Fruit fly (Drosophila melanogaster) whole organism, embryonic: ENCODE results near the gene eIF2alpha.

Experiments used
- Abd-B ChIP-seq: fragments of 200-800 bp; sonication (Bioruptor generic); optimal IDR thresholded peaks from 2 replicates; lab custom pipeline; 2018; ENCODE audit warnings: missing biosample characterization, mild to moderate bottlenecking, missing genetic modification characterization, moderate library complexity
- Atf-2 ChIP-seq: fragments of 200-800 bp; sonication (Bioruptor generic); optimal IDR thresholded peaks from 2 replicates; lab custom pipeline; 2016; ENCODE audit warnings: missing biosample characterization, missing genetic modification characterization
- Bdp1 ChIP-seq: fragments of 200-800 bp; sonication (Bioruptor generic); optimal IDR thresholded peaks from 3 replicates; lab custom pipeline; 2016; ENCODE audit warnings: missing biosample characterization, missing genetic modification characterization
- Bgb ChIP-seq: fragments of 200-800 bp; sonication (Bioruptor generic); IDR thresholded peaks from 2 replicates; pipeline ENCODE4 v1.3.6; 2022; ENCODE audit warnings: missing biosample characterization, missing genetic modification characterization; ENCODE audit not compliant: partially characterized antibody
- CG10147 ChIP-seq: fragments of 200-800 bp; sonication (Bioruptor generic); optimal IDR thresholded peaks from 2 replicates; lab custom pipeline; 2019; ENCODE audit warnings: missing biosample characterization, mild to moderate bottlenecking, missing genetic modification characterization, moderate library complexity
- CG10431 ChIP-seq: fragments of 200-800 bp; sonication (Bioruptor generic); optimal IDR thresholded peaks from 3 replicates; lab custom pipeline; 2018; ENCODE audit warnings: missing biosample characterization, mild to moderate bottlenecking, missing genetic modification characterization
- CG12155 ChIP-seq: fragments of 200-800 bp; sonication (Bioruptor generic); optimal IDR thresholded peaks from 3 replicates; lab custom pipeline; 2016; ENCODE audit warnings: missing biosample characterization, missing genetic modification characterization
- CG1233 ChIP-seq: fragments of 200-800 bp; sonication (Bioruptor generic); optimal IDR thresholded peaks from 4 replicates; lab custom pipeline; 2018; ENCODE audit warnings: missing biosample characterization, mild to moderate bottlenecking, missing genetic modification characterization
- CG12744 ChIP-seq: fragments of 200-800 bp; sonication (Bioruptor generic); optimal IDR thresholded peaks from 2 replicates; lab custom pipeline; 2016; ENCODE audit warnings: missing biosample characterization, missing genetic modification characterization
- CG13624 ChIP-seq: fragments of 200-800 bp; sonication (Bioruptor generic); optimal IDR thresholded peaks from 2 replicates; lab custom pipeline; 2016; ENCODE audit warnings: missing biosample characterization, missing genetic modification characterization
- CG14050 ChIP-seq: fragments of 200-800 bp; sonication (Bioruptor generic); IDR thresholded peaks from 3 replicates; pipeline ENCODE4 v1.3.6; 2022; ENCODE audit warnings: missing biosample characterization, missing genetic modification characterization
- CG17328 ChIP-seq: fragments of 200-800 bp; sonication (Bioruptor generic); IDR thresholded peaks from 2 replicates; pipeline ENCODE4 v1.3.6; 2022; ENCODE audit warnings: missing biosample characterization, missing genetic modification characterization
- CG1832 ChIP-seq: fragments of 200-800 bp; sonication (Bioruptor generic); optimal IDR thresholded peaks from 2 replicates; lab custom pipeline; 2017; ENCODE audit warnings: missing biosample characterization, mild to moderate bottlenecking, missing genetic modification characterization, inconsistent platforms
- CG2116 ChIP-seq: fragments of 200-800 bp; sonication (Bioruptor generic); optimal IDR thresholded peaks from 3 replicates; lab custom pipeline; 2018; ENCODE audit warnings: missing biosample characterization, mild to moderate bottlenecking, missing genetic modification characterization
- CG30403 ChIP-seq: fragments of 200-800 bp; sonication (Bioruptor generic); optimal IDR thresholded peaks from 3 replicates; lab custom pipeline; 2016; ENCODE audit warnings: missing biosample characterization, missing genetic modification characterization
- CG3065 ChIP-seq: fragments of 200-800 bp; sonication (Bioruptor generic); optimal IDR thresholded peaks from 2 replicates; lab custom pipeline; 2016; ENCODE audit warnings: missing biosample characterization, missing genetic modification characterization
- CG32772 ChIP-seq: fragments of 200-800 bp; sonication (Bioruptor generic); IDR thresholded peaks from 2 replicates; pipeline ENCODE4 v1.3.6; 2022; ENCODE audit warnings: missing biosample characterization, missing genetic modification characterization
- CG42726 ChIP-seq: fragments of 200-800 bp; sonication (Bioruptor generic); IDR thresholded peaks from 2 replicates; pipeline ENCODE4 v1.3.6; 2022; ENCODE audit warnings: missing biosample characterization, missing genetic modification characterization; ENCODE audit not compliant: partially characterized antibody
- CG6791 ChIP-seq: fragments of 200-800 bp; sonication (Bioruptor generic); IDR thresholded peaks from 3 replicates; pipeline ENCODE4 v1.3.6; 2022; ENCODE audit warnings: missing biosample characterization, missing genetic modification characterization; ENCODE audit not compliant: partially characterized antibody
- CG7786 ChIP-seq: fragments of 200-800 bp; sonication (Bioruptor generic); optimal IDR thresholded peaks from 2 replicates; lab custom pipeline; 2016; ENCODE audit warnings: missing biosample characterization, missing genetic modification characterization
- Dfd ChIP-seq, 2 experiments: fragments of >200 bp; optimal IDR thresholded peaks; 2 replicates each; lab custom pipeline; 2017; ENCODE audit warnings: missing biosample characterization in 2 of 2, missing genetic modification characterization in 2 of 2
- Eip74EF ChIP-seq, 2 experiments: fragments of 200-800 bp in 1 of 2; fragments of >200 bp in 1 of 2; sonication (Bioruptor generic) in 1 of 2; optimal IDR thresholded peaks; 2 replicates each; lab custom pipeline; 2017 to 2019; ENCODE audit warnings: missing biosample characterization in 2 of 2, missing genetic modification characterization in 2 of 2, mild to moderate bottlenecking in 1 of 2, moderate library complexity in 1 of 2
- Kr ChIP-seq: fragments of 200-800 bp; sonication (Bioruptor generic); optimal IDR thresholded peaks from 2 replicates; lab custom pipeline; 2017; ENCODE audit warnings: missing biosample characterization, mild to moderate bottlenecking, missing genetic modification characterization
- Mes4 ChIP-seq: fragments of 200-800 bp; sonication (Bioruptor generic); optimal IDR thresholded peaks from 2 replicates; lab custom pipeline; 2016; ENCODE audit warnings: missing biosample characterization, missing genetic modification characterization
- Neu2 ChIP-seq: fragments of 200-800 bp; sonication (Bioruptor generic); optimal IDR thresholded peaks from 3 replicates; lab custom pipeline; 2016; ENCODE audit warnings: missing biosample characterization, missing genetic modification characterization, borderline replicate concordance
- Nf-YC ChIP-seq: fragments of 200-800 bp; optimal IDR thresholded peaks from 3 replicates; lab custom pipeline; 2019; ENCODE audit warnings: missing biosample characterization, mild to moderate bottlenecking, missing genetic modification characterization, moderate library complexity
- Poxn ChIP-seq: fragments of 200-800 bp; sonication (Bioruptor generic); IDR thresholded peaks from 2 replicates; pipeline ENCODE4 v1.3.6; 2022; ENCODE audit warnings: missing biosample characterization, missing genetic modification characterization
- Sin3A ChIP-seq: fragments of >200 bp; optimal IDR thresholded peaks from 2 replicates; lab custom pipeline; 2018
- Six4 ChIP-seq: fragments of 200-800 bp; sonication (Bioruptor generic); optimal IDR thresholded peaks from 2 replicates; lab custom pipeline; 2016; ENCODE audit warnings: missing biosample characterization, missing genetic modification characterization
- Stat92E ChIP-seq, 3 experiments: fragments of >200 bp in 2 of 3; fragments of 200-800 bp in 1 of 3; sonication (Bioruptor generic) in 1 of 3; optimal IDR thresholded peaks; 2 replicates each; lab custom pipeline; 2017 to 2019; ENCODE audit warnings: missing biosample characterization in 3 of 3, missing genetic modification characterization in 3 of 3, mild to moderate bottlenecking in 1 of 3, moderate library complexity in 1 of 3
- Xbp1 ChIP-seq: fragments of 200-800 bp; sonication (Bioruptor generic); optimal IDR thresholded peaks from 3 replicates; lab custom pipeline; 2016; ENCODE audit warnings: missing biosample characterization, mild to moderate bottlenecking, missing genetic modification characterization
- YL-1 ChIP-seq: fragments of 200-800 bp; sonication (Bioruptor generic); optimal IDR thresholded peaks from 3 replicates; lab custom pipeline; 2017; ENCODE audit warnings: missing biosample characterization, mild to moderate bottlenecking, missing genetic modification characterization
- da ChIP-seq: fragments of 200-800 bp; sonication (Bioruptor generic); optimal IDR thresholded peaks from 2 replicates; lab custom pipeline; 2016; ENCODE audit warnings: missing biosample characterization, missing genetic modification characterization
- danr ChIP-seq: fragments of 200-800 bp; sonication (Bioruptor generic); IDR thresholded peaks from 2 replicates; pipeline ENCODE4 v1.3.6; 2022; ENCODE audit warnings: missing biosample characterization, missing genetic modification characterization
- disco-r ChIP-seq: fragments of 200-800 bp; sonication (Bioruptor generic); optimal IDR thresholded peaks from 2 replicates; lab custom pipeline; 2016; ENCODE audit warnings: missing biosample characterization, missing genetic modification characterization
- en ChIP-seq: fragments of 200-800 bp; sonication (Bioruptor generic); optimal IDR thresholded peaks from 2 replicates; lab custom pipeline; 2016; ENCODE audit warnings: missing biosample characterization, missing genetic modification characterization
- gem ChIP-seq: fragments of 200-800 bp; sonication (Bioruptor generic); optimal IDR thresholded peaks from 2 replicates; lab custom pipeline; 2019; ENCODE audit warnings: missing biosample characterization, mild to moderate bottlenecking, missing genetic modification characterization, moderate library complexity
- jumu ChIP-seq: fragments of 200-800 bp; sonication (Bioruptor generic); optimal IDR thresholded peaks from 3 replicates; lab custom pipeline; 2016; ENCODE audit warnings: missing biosample characterization, missing genetic modification characterization
- mld ChIP-seq: fragments of 200-800 bp; sonication (Bioruptor generic); IDR thresholded peaks from 3 replicates; pipeline ENCODE4 v1.3.6; 2022; ENCODE audit warnings: missing biosample characterization, missing genetic modification characterization; ENCODE audit not compliant: partially characterized antibody
- nau ChIP-seq: fragments of 200-800 bp; sonication (Bioruptor generic); optimal IDR thresholded peaks from 3 replicates; lab custom pipeline; 2017; ENCODE audit warnings: missing biosample characterization, mild to moderate bottlenecking, missing genetic modification characterization, missing genetic modification reagents
- otp ChIP-seq: fragments of 200-800 bp; sonication (Bioruptor generic); IDR thresholded peaks from 3 replicates; pipeline ENCODE4, ENCODE4 v1.3.6; 2022; ENCODE audit warnings: missing biosample characterization, missing genetic modification characterization
- p53 ChIP-seq: fragments of 200-800 bp; sonication (Bioruptor generic); optimal IDR thresholded peaks from 2 replicates; lab custom pipeline; 2016; ENCODE audit warnings: missing biosample characterization, missing genetic modification characterization
- pnt ChIP-seq: fragments of 200-800 bp; sonication (Bioruptor generic); optimal IDR thresholded peaks from 3 replicates; lab custom pipeline; 2016; ENCODE audit warnings: missing biosample characterization, missing genetic modification characterization
- schlank ChIP-seq: fragments of 200-800 bp; sonication (Bioruptor generic); optimal IDR thresholded peaks from 2 replicates; lab custom pipeline; 2018; ENCODE audit warnings: missing biosample characterization, mild to moderate bottlenecking, missing genetic modification characterization
- slou ChIP-seq: fragments of 200-800 bp; sonication (Bioruptor generic); optimal IDR thresholded peaks from 3 replicates; lab custom pipeline; 2016; ENCODE audit warnings: missing biosample characterization, missing genetic modification characterization
- twi ChIP-seq: fragments of 200-800 bp; optimal IDR thresholded peaks from 2 replicates; lab custom pipeline; 2019; ENCODE audit warnings: missing biosample characterization, mild to moderate bottlenecking, missing genetic modification characterization, moderate library complexity
- tx ChIP-seq: fragments of 200-800 bp; sonication (Bioruptor generic); optimal IDR thresholded peaks from 2 replicates; lab custom pipeline; 2016; ENCODE audit warnings: missing biosample characterization, missing genetic modification characterization
- unc-4 ChIP-seq: fragments of 200-800 bp; sonication (Bioruptor generic); IDR thresholded peaks from 2 replicates; pipeline ENCODE4 v1.3.6; 2022; ENCODE audit warnings: missing biosample characterization, missing genetic modification characterization; ENCODE audit not compliant: partially characterized antibody
- unpg ChIP-seq: fragments of 200-800 bp; sonication (Bioruptor generic); optimal IDR thresholded peaks from 3 replicates; lab custom pipeline; 2018; ENCODE audit warnings: missing biosample characterization, mild to moderate bottlenecking, missing genetic modification characterization, moderate library complexity
- zfh1 ChIP-seq: fragments of 200-800 bp; sonication (Bioruptor generic); IDR thresholded peaks from 3 replicates; pipeline ENCODE4 v1.3.6; 2022; ENCODE audit warnings: missing biosample characterization, missing genetic modification characterization

eIF2alpha gene

DNA sequence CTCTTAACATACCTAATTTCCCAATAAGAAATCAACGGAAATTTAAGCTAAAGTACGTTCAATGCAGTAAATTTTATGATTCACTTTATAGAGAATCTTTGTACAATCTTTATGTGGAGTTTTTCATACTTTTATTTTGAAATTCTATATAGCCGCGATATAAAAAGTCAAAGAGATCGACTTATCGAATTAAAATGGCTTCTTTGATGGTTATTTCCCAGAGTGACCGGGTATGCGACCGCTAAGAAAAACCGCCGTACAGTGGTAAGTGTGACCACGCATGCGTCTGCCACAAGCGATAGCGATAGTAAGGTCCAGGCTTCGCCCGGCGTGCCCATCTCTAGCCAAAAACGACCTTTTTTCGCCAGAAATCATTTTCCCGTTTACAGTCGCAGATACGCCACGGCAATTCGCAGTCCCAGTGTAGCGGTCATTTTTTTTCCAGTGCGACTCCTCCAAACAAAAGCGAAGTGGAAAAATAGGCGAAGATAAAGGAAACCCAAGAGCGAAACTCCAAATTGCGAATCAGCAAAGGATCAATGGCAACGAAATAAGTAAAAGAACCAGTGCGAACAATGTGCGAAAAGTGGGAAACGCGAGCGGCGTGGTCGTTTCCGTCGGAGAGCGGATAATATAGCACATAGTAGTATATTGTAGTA lies 24.2 kb downstream of the eIF2alpha start, which contains the start of gene hang (continued):
- TF ChIP-seq en (GFP tag; lab: Kevin White, UChicago) = no peak
- TF ChIP-seq CG1233 (GFP tag; lab: Kevin White, UChicago) = peak; percentile 18
- TF ChIP-seq CG32772 (GFP tag; lab: Robert Waterston, UW) = no peak
- TF ChIP-seq Kr (GFP tag; lab: Kevin White, UChicago) = no peak
- no peak for TF ChIP-seq twi (tag; lab: Kevin White, UChicago)
- no peak for TF ChIP-seq CG1832
- no peak for TF ChIP-seq Neu2 (GFP tag; lab: Kevin White, UChicago)
- peak; percentile 90 for TF ChIP-seq Bgb (GFP tag; lab: Robert Waterston, UW)
- TF ChIP-seq CG13624 (GFP tag; lab: Kevin White, UChicago) = peak; percentile 29
- peak; percentile 16 for TF ChIP-seq schlank (tag; lab: Kevin White, UChicago)
- no peak for TF ChIP-seq CG7786 (GFP tag; lab: Kevin White, UChicago)
- peak; percentile 23 for TF ChIP-seq Xbp1
- no peak for TF ChIP-seq Six4
- TF ChIP-seq CG12744 (GFP tag; lab: Kevin White, UChicago) = no peak
- no peak for TF ChIP-seq slou (GFP tag; lab: Kevin White, UChicago)
- TF ChIP-seq CG42726 (GFP tag; lab: Robert Waterston, UW) = peak; percentile 87
- TF ChIP-seq unpg (GFP tag; lab: Kevin White, UChicago) = peak; percentile 39
- no peak for TF ChIP-seq CG3065 (GFP tag; lab: Kevin White, UChicago)
- no peak for TF ChIP-seq CG14050
- TF ChIP-seq mld (GFP tag; lab: Robert Waterston, UW) = peak; percentile 77; the same call in 1 of the 3 replicates
- no peak for TF ChIP-seq pnt (GFP tag; lab: Kevin White, UChicago)
- no peak for TF ChIP-seq Bdp1 (GFP tag; lab: Kevin White, UChicago)
- no peak for TF ChIP-seq Mes4 (GFP tag; lab: Kevin White, UChicago)
- peak; percentile 10 for TF ChIP-seq nau
- TF ChIP-seq zfh1 (GFP tag; lab: Robert Waterston, UW) = peak; percentile 49; the same call in 1 of the 3 replicates
- peak in 1 of 2 experiments; percentile 43 for TF ChIP-seq Eip74EF (GFP tag; optimal IDR thresholded peaks at IDR 0.05; lab: Kevin White, UChicago)
- peak; percentile 14 for TF ChIP-seq p53 (GFP tag; lab: Kevin White, UChicago)
- TF ChIP-seq gem (tag; lab: Kevin White, UChicago) = no peak
- no peak for TF ChIP-seq danr (GFP tag; lab: Robert Waterston, UW)
- peak; percentile 33 for TF ChIP-seq Sin3A (lab: Kevin White, UChicago)
- peak; percentile 71 for TF ChIP-seq unc-4
- no peak for TF ChIP-seq tx (GFP tag; lab: Kevin White, UChicago)
- peak; percentile 0 for TF ChIP-seq jumu (GFP tag; lab: Kevin White, UChicago)
- TF ChIP-seq CG6791 (GFP tag; lab: Robert Waterston, UW) = peak; percentile 89
- peak; percentile 39 for TF ChIP-seq YL-1 (GFP tag; lab: Kevin White, UChicago)
- TF ChIP-seq CG30403 (GFP tag; lab: Kevin White, UChicago) = peak; percentile 36
- no peak for TF ChIP-seq disco-r
- peak; percentile 27 for TF ChIP-seq CG10147 (GFP tag; lab: Kevin White, UChicago)
- peak; percentile 73 for TF ChIP-seq CG2116 (GFP tag; lab: Kevin White, UChicago)
- TF ChIP-seq Atf-2 (GFP tag; lab: Kevin White, UChicago) = peak; percentile 6
- TF ChIP-seq CG10431 = peak; percentile 41
- TF ChIP-seq Poxn (GFP tag; lab: Robert Waterston, UW) = no peak
- peak in 1 of 3 experiments; percentile 71 for TF ChIP-seq Stat92E (GFP tag; optimal IDR thresholded peaks at IDR 0.05; lab: Kevin White, UChicago)
- peak; percentile 31 for TF ChIP-seq Nf-YC (tag; lab: Kevin White, UChicago)
- peak; percentile 38 for TF ChIP-seq CG17328 (GFP tag; lab: Robert Waterston, UW)
- TF ChIP-seq Abd-B (GFP tag; lab: Kevin White, UChicago) = peak; percentile 30
- TF ChIP-seq Dfd (GFP tag; optimal IDR thresholded peaks at IDR 0.05; lab: Kevin White, UChicago) = no peak
- TF ChIP-seq CG12155 = no peak
- peak; percentile 8; the same call in 1 of the 3 replicates for TF ChIP-seq otp (GFP tag; lab: Robert Waterston, UW)
- TF ChIP-seq da (GFP tag; lab: Kevin White, UChicago) = peak; percentile 4
